Worm (Caenorhabditis elegans): ENCODE results near the gene srj-24.

DNA sequence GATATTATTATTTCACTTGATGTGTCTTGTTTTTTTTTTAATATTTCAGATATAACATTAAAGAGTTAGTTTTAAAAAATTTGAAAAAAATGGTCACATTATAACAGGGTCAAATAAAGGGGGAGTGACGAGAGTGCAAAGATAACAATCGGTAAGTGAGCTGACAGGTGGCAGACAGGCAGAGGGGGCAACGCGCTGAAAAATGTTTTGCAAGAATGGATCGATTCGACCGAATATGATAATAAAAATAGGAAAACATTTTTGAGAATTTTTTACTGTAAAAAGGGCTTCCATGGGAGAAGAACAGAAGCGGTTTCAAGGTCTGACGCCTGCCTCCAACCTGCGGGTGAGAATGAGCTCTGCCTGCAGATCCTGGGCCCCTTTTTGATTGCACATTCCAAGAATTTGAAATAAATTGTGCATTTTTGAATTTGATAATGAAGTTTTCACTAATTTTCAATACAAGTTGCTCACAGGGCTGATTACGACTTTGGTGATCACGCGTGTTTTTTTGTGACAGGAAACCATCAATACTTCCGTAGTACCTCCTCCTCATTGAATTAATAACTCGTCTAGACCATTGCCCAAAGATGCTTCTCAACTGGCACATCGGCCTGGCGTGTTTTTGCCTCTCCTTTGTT, 39.1 kb downstream of the srj-24 start, which contains the start of the genes ugt-29 and srx-5:
- TF ChIP-seq pqm-1 (tag; optimal IDR thresholded peaks at IDR 0.05), result no peak
- TF ChIP-seq zag-1 (tag; optimal IDR thresholded peaks at IDR 0.05), result no peak
- no peak for TF ChIP-seq egl-5 (tag; optimal IDR thresholded peaks at IDR 0.05)
- TF ChIP-seq fkh-2 (tag; optimal IDR thresholded peaks at IDR 0.05), result no peak

All from whole organism, L3 larva.